Fruit fly (Drosophila melanogaster): Measurements from ENCODE around the gene Hsp110.

DNA sequence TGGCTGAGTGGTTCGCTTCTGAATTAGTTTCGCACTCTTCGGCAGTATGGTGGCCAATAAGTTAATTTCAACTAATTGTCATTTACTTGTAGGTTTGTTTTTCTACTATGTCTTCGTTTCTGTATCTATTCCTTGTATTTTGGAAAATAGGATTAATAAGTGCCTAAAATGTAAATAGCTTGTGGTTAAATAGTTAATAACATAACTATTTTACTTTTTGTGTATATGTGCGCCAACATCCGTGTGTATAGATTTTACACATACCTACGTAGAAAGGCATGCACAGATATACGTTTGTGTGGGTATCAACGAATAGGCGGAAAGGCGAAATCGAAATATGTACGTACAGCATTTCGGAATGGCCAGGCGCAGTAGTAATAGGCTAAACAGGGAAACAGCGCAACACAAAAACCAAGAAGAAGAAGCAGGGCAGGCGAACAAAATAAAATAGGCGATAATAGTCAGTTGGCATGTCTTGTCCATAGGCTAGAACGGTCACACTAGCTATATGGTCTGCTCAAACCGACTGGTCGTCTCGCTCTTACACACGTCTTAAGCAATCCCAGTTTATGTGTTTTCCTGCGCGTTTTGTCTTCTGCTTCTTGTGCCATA, 34.2 kb upstream of the Hsp110 start:
- TF ChIP-seq h (GFP tag; optimal IDR thresholded peaks at IDR 0.05) (no peak), sv (GFP tag; optimal IDR thresholded peaks at IDR 0.05) (no peak), fru (GFP tag; optimal IDR thresholded peaks at IDR 0.05) (no peak), Jra (GFP tag; optimal IDR thresholded peaks at IDR 0.05) (peak; percentile 30), lola (GFP tag; optimal IDR thresholded peaks at IDR 0.05) (no peak), tai (GFP tag; optimal IDR thresholded peaks at IDR 0.05) (no peak), CG9705 (GFP tag; optimal IDR thresholded peaks at IDR 0.05) (no peak), psq (GFP tag; optimal IDR thresholded peaks at IDR 0.05) (peak; percentile 100), Dif (GFP tag; optimal IDR thresholded peaks at IDR 0.05; ENCODE audit: partially characterized antibody) (peak; percentile 32)

All from whole organism, wandering third instar larva.